Fruit fly (Drosophila melanogaster) whole organism, embryonic: ENCODE results near the gene Pph13.

Source experiments
- Adf1 ChIP-seq: fragments of 200-800 bp; sonication (Bioruptor generic); IDR thresholded peaks from 2 replicates; pipeline ENCODE4 v1.3.6; 2022; ENCODE audit warnings: missing biosample characterization, missing genetic modification characterization
- Antp ChIP-seq: fragments of 200-800 bp; sonication (Bioruptor generic); optimal IDR thresholded peaks from 3 replicates; lab custom pipeline; 2016; ENCODE audit warnings: missing biosample characterization, missing genetic modification characterization
- Asciz ChIP-seq: fragments of 200-800 bp; sonication (Bioruptor generic); optimal IDR thresholded peaks from 2 replicates; lab custom pipeline; 2017; ENCODE audit warnings: missing biosample characterization, mild to moderate bottlenecking, missing genetic modification characterization, missing genetic modification reagents
- Atf-2 ChIP-seq: fragments of 200-800 bp; sonication (Bioruptor generic); optimal IDR thresholded peaks from 2 replicates; lab custom pipeline; 2016; ENCODE audit warnings: missing biosample characterization, missing genetic modification characterization
- Bdp1 ChIP-seq: fragments of 200-800 bp; sonication (Bioruptor generic); optimal IDR thresholded peaks from 3 replicates; lab custom pipeline; 2016; ENCODE audit warnings: missing biosample characterization, missing genetic modification characterization
- CG10274 ChIP-seq: fragments of 200-800 bp; sonication (Bioruptor generic); optimal IDR thresholded peaks from 3 replicates; lab custom pipeline; 2017; ENCODE audit warnings: missing biosample characterization, mild to moderate bottlenecking, missing genetic modification characterization
- CG10431 ChIP-seq: fragments of 200-800 bp; sonication (Bioruptor generic); optimal IDR thresholded peaks from 3 replicates; lab custom pipeline; 2018; ENCODE audit warnings: missing biosample characterization, mild to moderate bottlenecking, missing genetic modification characterization
- CG10565 ChIP-seq: fragments of 200-800 bp; sonication (Bioruptor generic); optimal IDR thresholded peaks from 3 replicates; lab custom pipeline; 2016; ENCODE audit warnings: missing biosample characterization, mild to moderate bottlenecking, missing genetic modification characterization
- CG10979 ChIP-seq: fragments of 200-800 bp; sonication (Bioruptor generic); optimal IDR thresholded peaks from 2 replicates; lab custom pipeline; 2018; ENCODE audit warnings: missing biosample characterization, mild to moderate bottlenecking, missing genetic modification characterization, moderate library complexity
- CG11085 ChIP-seq: fragments of 200-800 bp; sonication (Bioruptor generic); IDR thresholded peaks from 2 replicates; pipeline ENCODE4 v1.3.6; 2022; ENCODE audit warnings: missing biosample characterization, missing genetic modification characterization
- CG11695 ChIP-seq: fragments of 200-800 bp; sonication (Bioruptor generic); IDR thresholded peaks from 3 replicates; pipeline ENCODE4 v1.3.6; 2022; ENCODE audit warnings: missing biosample characterization, missing genetic modification characterization
- CG14014 ChIP-seq: fragments of 200-800 bp; sonication (Bioruptor generic); IDR thresholded peaks from 2 replicates; pipeline ENCODE4 v1.3.6; 2022; ENCODE audit warnings: missing biosample characterization, missing genetic modification characterization
- CG14441 ChIP-seq: fragments of 200-800 bp; sonication (Bioruptor generic); IDR thresholded peaks from 2 replicates; pipeline ENCODE4 v1.3.6; 2022; ENCODE audit warnings: missing biosample characterization, missing genetic modification characterization
- CG16779 ChIP-seq: fragments of 200-800 bp; sonication (Bioruptor generic); IDR thresholded peaks from 2 replicates; pipeline ENCODE4 v1.3.6; 2022; ENCODE audit warnings: missing biosample characterization, missing genetic modification characterization
- CG1832 ChIP-seq: fragments of 200-800 bp; sonication (Bioruptor generic); optimal IDR thresholded peaks from 2 replicates; lab custom pipeline; 2017; ENCODE audit warnings: missing biosample characterization, mild to moderate bottlenecking, missing genetic modification characterization, inconsistent platforms
- CG2889 ChIP-seq: fragments of 200-800 bp; sonication (Bioruptor generic); IDR thresholded peaks from 3 replicates; pipeline ENCODE4 v1.3.6; 2022; ENCODE audit warnings: missing biosample characterization, missing genetic modification characterization
- CG3163 ChIP-seq: fragments of 200-800 bp; sonication (Bioruptor generic); optimal IDR thresholded peaks from 3 replicates; lab custom pipeline; 2016; ENCODE audit warnings: missing biosample characterization, missing genetic modification characterization
- CG9876 ChIP-seq: fragments of 200-800 bp; sonication (Bioruptor generic); optimal IDR thresholded peaks from 2 replicates; lab custom pipeline; 2016; ENCODE audit warnings: missing biosample characterization, missing genetic modification characterization
- Chrac-16 ChIP-seq: fragments of 200-800 bp; sonication (Bioruptor generic); optimal IDR thresholded peaks from 3 replicates; lab custom pipeline; 2016; ENCODE audit warnings: missing biosample characterization, missing genetic modification characterization
- D ChIP-seq, 2 experiments: fragments of 200-800 bp in 1 of 2; fragments of >200 bp in 1 of 2; sonication (Bioruptor generic) in 1 of 2; optimal IDR thresholded peaks; 2 replicates in 1 of 2; 3 replicates in 1 of 2; lab custom pipeline; 2017; ENCODE audit warnings: mild to moderate bottlenecking in 1 of 2, missing biosample characterization in 1 of 2, missing genetic modification characterization in 1 of 2, missing genetic modification reagents in 1 of 2
- E2f2 ChIP-seq: fragments of 200-800 bp; sonication (Bioruptor generic); IDR thresholded peaks from 2 replicates; pipeline ENCODE4 v1.3.6; 2022; ENCODE audit warnings: missing biosample characterization, missing genetic modification characterization
- Ets65A ChIP-seq: fragments of 200-800 bp; sonication (Bioruptor generic); peaks from one replicate; lab custom pipeline; 2016; ENCODE audit warnings: missing biosample characterization, missing genetic modification characterization
- HLH4C ChIP-seq: fragments of 200-800 bp; sonication (Bioruptor generic); IDR thresholded peaks from 3 replicates; pipeline ENCODE4 v1.3.6; 2022; ENCODE audit warnings: missing biosample characterization, missing genetic modification characterization; ENCODE audit not compliant: partially characterized antibody
- Lhr ChIP-seq: fragments of 200-800 bp; sonication (Bioruptor generic); optimal IDR thresholded peaks from 3 replicates; lab custom pipeline; 2017; ENCODE audit warnings: mild to moderate bottlenecking, missing biosample characterization, missing genetic modification reagents, missing genetic modification characterization
- Med ChIP-seq: fragments of 200-800 bp; sonication (Bioruptor generic); peaks from one replicate; lab custom pipeline; 2016; ENCODE audit warnings: missing biosample characterization, missing genetic modification characterization, mild to moderate bottlenecking, inconsistent platforms, moderate library complexity
- Mes4 ChIP-seq: fragments of 200-800 bp; sonication (Bioruptor generic); optimal IDR thresholded peaks from 2 replicates; lab custom pipeline; 2016; ENCODE audit warnings: missing biosample characterization, missing genetic modification characterization
- Myb ChIP-seq: fragments of 200-800 bp; sonication (Bioruptor generic); optimal IDR thresholded peaks from 2 replicates; lab custom pipeline; 2016; ENCODE audit warnings: missing biosample characterization, missing genetic modification characterization
- NK7.1 ChIP-seq: fragments of 200-800 bp; sonication (Bioruptor generic); optimal IDR thresholded peaks from 3 replicates; lab custom pipeline; 2016; ENCODE audit warnings: missing biosample characterization, missing genetic modification characterization
- Scr ChIP-seq: fragments of 200-800 bp; sonication (Bioruptor generic); IDR thresholded peaks from 2 replicates; pipeline ENCODE4 v1.3.6; 2022; ENCODE audit warnings: missing biosample characterization, missing genetic modification characterization; ENCODE audit not compliant: partially characterized antibody
- Side ChIP-seq: fragments of 200-800 bp; sonication (Bioruptor generic); optimal IDR thresholded peaks from 2 replicates; lab custom pipeline; 2016; ENCODE audit warnings: missing biosample characterization, missing genetic modification characterization
- Xbp1 ChIP-seq: fragments of 200-800 bp; sonication (Bioruptor generic); optimal IDR thresholded peaks from 3 replicates; lab custom pipeline; 2016; ENCODE audit warnings: missing biosample characterization, mild to moderate bottlenecking, missing genetic modification characterization
- abd-A ChIP-seq: fragments of 200-800 bp; sonication (Bioruptor generic); optimal IDR thresholded peaks from 3 replicates; lab custom pipeline; 2019; ENCODE audit warnings: missing biosample characterization, mild to moderate bottlenecking, missing genetic modification characterization, moderate library complexity
- bsh ChIP-seq, 2 experiments: fragments of 200-800 bp; sonication (Bioruptor generic); optimal IDR thresholded peaks; 2 replicates each; lab custom pipeline; 2017 to 2018; ENCODE audit warnings: mild to moderate bottlenecking in 2 of 2, missing biosample characterization in 2 of 2, missing genetic modification characterization in 2 of 2, moderate library complexity in 1 of 2
- croc ChIP-seq: fragments of 200-800 bp; sonication (Bioruptor generic); conservative IDR thresholded peaks from 3 replicates; pipeline ENCODE4 v1.3.6; 2022; ENCODE audit warnings: missing biosample characterization, missing genetic modification characterization
- cwo ChIP-seq: fragments of 200-800 bp; sonication (Bioruptor generic); optimal IDR thresholded peaks from 3 replicates; lab custom pipeline; 2017; ENCODE audit warnings: missing biosample characterization, missing genetic modification characterization, mild to moderate bottlenecking, moderate library complexity, missing genetic modification reagents
- da ChIP-seq: fragments of 200-800 bp; sonication (Bioruptor generic); optimal IDR thresholded peaks from 2 replicates; lab custom pipeline; 2016; ENCODE audit warnings: missing biosample characterization, missing genetic modification characterization
- dmrt11E ChIP-seq: fragments of 200-800 bp; sonication (Bioruptor generic); optimal IDR thresholded peaks from 3 replicates; lab custom pipeline; 2018; ENCODE audit warnings: missing biosample characterization, mild to moderate bottlenecking, missing genetic modification characterization, moderate library complexity
- dysf ChIP-seq: fragments of 200-800 bp; sonication (Bioruptor generic); IDR thresholded peaks from 3 replicates; pipeline ENCODE4 v1.3.6; 2022; ENCODE audit warnings: missing biosample characterization, missing genetic modification characterization
- grau ChIP-seq: fragments of 200-800 bp; optimal IDR thresholded peaks from 3 replicates; lab custom pipeline; 2019; ENCODE audit warnings: missing biosample characterization, mild to moderate bottlenecking, missing genetic modification characterization, moderate library complexity
- ind ChIP-seq: fragments of 200-800 bp; sonication (Bioruptor generic); optimal IDR thresholded peaks from 3 replicates; lab custom pipeline; 2016; ENCODE audit warnings: missing biosample characterization, missing genetic modification characterization
- luna ChIP-seq: fragments of 200-800 bp; sonication (Bioruptor generic); optimal IDR thresholded peaks from 2 replicates; lab custom pipeline; 2016; ENCODE audit warnings: missing biosample characterization, missing genetic modification characterization
- nmo ChIP-seq: fragments of 200-800 bp; sonication (Bioruptor generic); optimal IDR thresholded peaks from 2 replicates; lab custom pipeline; 2018; ENCODE audit warnings: missing biosample characterization, mild to moderate bottlenecking, missing genetic modification characterization, moderate library complexity
- org-1 ChIP-seq: fragments of 200-800 bp; sonication (Bioruptor generic); optimal IDR thresholded peaks from 2 replicates; lab custom pipeline; 2017; ENCODE audit warnings: missing biosample characterization, missing genetic modification characterization
- peb ChIP-seq: fragments of 200-800 bp; sonication (Bioruptor generic); IDR thresholded peaks from 2 replicates; pipeline ENCODE4 v1.3.6; 2022; ENCODE audit warnings: missing biosample characterization, missing genetic modification characterization
- repo ChIP-seq: fragments of 200-800 bp; sonication (Bioruptor generic); optimal IDR thresholded peaks from 2 replicates; lab custom pipeline; 2016; ENCODE audit warnings: missing biosample characterization, missing genetic modification characterization
- rib ChIP-seq: fragments of 200-800 bp; sonication (Bioruptor generic); IDR thresholded peaks from 2 replicates; pipeline ENCODE4 v1.3.6; 2022; ENCODE audit warnings: missing biosample characterization, missing genetic modification characterization
- ttk ChIP-seq: fragments of 200-800 bp; sonication (Bioruptor generic); IDR thresholded peaks from 2 replicates; pipeline ENCODE4 v2.1.2; 2022; ENCODE audit warnings: missing biosample characterization, missing genetic modification characterization
- twi ChIP-seq: fragments of 200-800 bp; optimal IDR thresholded peaks from 2 replicates; lab custom pipeline; 2019; ENCODE audit warnings: missing biosample characterization, mild to moderate bottlenecking, missing genetic modification characterization, moderate library complexity
- tx ChIP-seq: fragments of 200-800 bp; sonication (Bioruptor generic); optimal IDR thresholded peaks from 2 replicates; lab custom pipeline; 2016; ENCODE audit warnings: missing biosample characterization, missing genetic modification characterization
- unpg ChIP-seq: fragments of 200-800 bp; sonication (Bioruptor generic); optimal IDR thresholded peaks from 3 replicates; lab custom pipeline; 2018; ENCODE audit warnings: missing biosample characterization, mild to moderate bottlenecking, missing genetic modification characterization, moderate library complexity
- vnd ChIP-seq: fragments of 200-800 bp; sonication (Bioruptor generic); IDR thresholded peaks from 3 replicates; pipeline ENCODE4 v1.3.6; 2022; ENCODE audit warnings: missing biosample characterization, missing genetic modification characterization; ENCODE audit not compliant: partially characterized antibody

The Pph13 gene

DNA sequence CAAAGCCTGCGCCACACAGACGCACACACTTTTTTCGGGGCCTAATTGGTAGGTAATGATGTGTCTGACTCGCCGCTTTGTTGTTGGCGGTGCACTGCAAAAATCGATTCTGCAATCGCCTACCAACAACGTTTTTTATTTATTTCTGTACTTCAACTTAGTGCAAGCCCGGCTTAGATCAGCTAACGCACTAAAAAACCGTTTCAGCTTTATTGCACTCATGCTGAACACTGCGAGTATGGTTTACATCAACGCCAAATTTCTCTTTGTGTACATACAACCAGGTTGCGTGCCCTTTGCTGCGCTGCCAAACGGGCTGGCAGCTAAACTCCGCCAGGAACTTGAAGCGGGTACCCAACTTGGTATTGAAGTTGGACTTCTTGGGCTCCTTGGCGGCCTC lies 47.0 kb upstream of the Pph13 start (continued):
- TF ChIP-seq ind (GFP tag; lab: Kevin White, UChicago) (no peak), CG9876 (GFP tag; lab: Kevin White, UChicago) (peak; percentile 18), luna (GFP tag; lab: Kevin White, UChicago) (no peak), CG16779 (GFP tag; lab: Robert Waterston, UW) (no peak), vnd (GFP tag; lab: Robert Waterston, UW) (no peak), CG10431 (GFP tag; lab: Kevin White, UChicago) (no peak), CG2889 (0 out of 3 replicates have a peak, but pooled peaks have one; percentile 28), E2f2 (GFP tag; lab: Robert Waterston, UW) (no peak), dysf (peak; percentile 34; the same call in 1 of the 3 replicates), dmrt11E (tag; lab: Kevin White, UChicago) (no peak), grau (tag; lab: Kevin White, UChicago) (peak; percentile 6), Xbp1 (GFP tag; lab: Kevin White, UChicago) (peak; percentile 47), Myb (GFP tag; lab: Kevin White, UChicago) (no peak), Atf-2 (no peak), CG1832 (GFP tag; lab: Kevin White, UChicago) (no peak), Adf1 (GFP tag; lab: Robert Waterston, UW) (no peak), CG11695 (GFP tag; lab: Robert Waterston, UW) (0 out of 3 replicates have a peak, but pooled peaks have one; percentile 26), croc (GFP tag; lab: Robert Waterston, UW) (no peak), Antp (GFP tag; lab: Kevin White, UChicago) (peak; percentile 46), repo (GFP tag; lab: Kevin White, UChicago) (no peak), unpg (GFP tag; lab: Kevin White, UChicago) (peak; percentile 17), da (GFP tag; lab: Kevin White, UChicago) (no peak), CG14014 (GFP tag; lab: Robert Waterston, UW) (no peak), Chrac-16 (GFP tag; lab: Kevin White, UChicago) (peak; percentile 19), NK7.1 (GFP tag; lab: Kevin White, UChicago) (no peak), abd-A (tag; lab: Kevin White, UChicago) (no peak), tx (GFP tag; lab: Kevin White, UChicago) (no peak), Asciz (GFP tag; lab: Kevin White, UChicago) (no peak), CG11085 (GFP tag; lab: Robert Waterston, UW) (no peak), Med (GFP tag; lab: Kevin White, UChicago) (peak; percentile 73), ttk (GFP tag; lab: Robert Waterston, UW) (no peak), HLH4C (GFP tag; lab: Robert Waterston, UW) (no peak), Ets65A (peak; percentile 74), CG14441 (GFP tag; lab: Robert Waterston, UW) (no peak), bsh (GFP tag; optimal IDR thresholded peaks at IDR 0.05; lab: Kevin White, UChicago) (peak; percentile 26 to 41), org-1 (GFP tag; lab: Kevin White, UChicago) (peak; percentile 17), D (optimal IDR thresholded peaks at IDR 0.05; lab: Kevin White, UChicago) (no peak), D (GFP tag; optimal IDR thresholded peaks at IDR 0.05; lab: Kevin White, UChicago) (no peak), CG10274 (GFP tag; lab: Kevin White, UChicago) (no peak), twi (tag; lab: Kevin White, UChicago) (no peak), CG10979 (tag; lab: Kevin White, UChicago) (peak; percentile 14), Bdp1 (GFP tag; lab: Kevin White, UChicago) (no peak), cwo (GFP tag; lab: Kevin White, UChicago) (no peak), rib (GFP tag; lab: Robert Waterston, UW) (no peak), nmo (GFP tag; lab: Kevin White, UChicago) (no peak), peb (no peak), CG10565 (no peak), Mes4 (peak; percentile 46), Scr (GFP tag; lab: Robert Waterston, UW) (no peak), Lhr (GFP tag; lab: Kevin White, UChicago) (no peak), Side (GFP tag; lab: Kevin White, UChicago) (no peak), CG3163 (no peak)
